Worm (Caenorhabditis elegans) whole organism, young adult: ENCODE measurements around the gene klp-4.

Experiments used
- B0261.1 ChIP-seq: sonication (generic microtip); optimal IDR thresholded peaks from 2 replicates; lab custom pipeline; 2016; ENCODE audit warnings: mild to moderate bottlenecking, missing genetic modification characterization, moderate library complexity, missing compliant biosample characterization
- B0336.3 ChIP-seq: fragments of 200-800 bp; sonication (Bioruptor generic); IDR thresholded peaks from 2 replicates; pipeline ENCODE4 v1.3.6; 2022; ENCODE audit warnings: missing genetic modification characterization, missing compliant biosample characterization
- F37B4.10 ChIP-seq: fragments of 200-800 bp; sonication (Bioruptor generic); IDR thresholded peaks from 2 replicates; pipeline ENCODE4 v1.3.6; 2022; ENCODE audit warnings: missing genetic modification characterization, missing compliant biosample characterization
- F52B5.7 ChIP-seq: sonication (generic microtip); optimal IDR thresholded peaks from 2 replicates; lab custom pipeline; 2016; ENCODE audit warnings: mild to moderate bottlenecking, missing genetic modification characterization, missing compliant biosample characterization
- F57A8.1 ChIP-seq: fragments of 200-800 bp; sonication (Bioruptor generic); optimal IDR thresholded peaks from 2 replicates; lab custom pipeline; 2018; ENCODE audit warnings: mild to moderate bottlenecking, missing genetic modification characterization, moderate library complexity, missing compliant biosample characterization
- T07F8.4 ChIP-seq: sonication (generic microtip); optimal IDR thresholded peaks from 2 replicates; lab custom pipeline; 2016; ENCODE audit warnings: mild to moderate bottlenecking, missing genetic modification characterization, moderate library complexity, missing compliant biosample characterization
- T26A5.8 ChIP-seq: sonication (generic microtip); optimal IDR thresholded peaks from 2 replicates; lab custom pipeline; 2016; ENCODE audit warnings: missing genetic modification characterization, missing compliant biosample characterization
- Y79H2A.3 ChIP-seq: fragments of 200-800 bp; sonication (Bioruptor generic); conservative IDR thresholded peaks from 2 replicates; pipeline ENCODE4 v1.3.6; 2022; ENCODE audit warnings: missing genetic modification reagents, missing genetic modification characterization, missing compliant biosample characterization
- Y95B8A.8 ChIP-seq: fragments of 200-800 bp; sonication (Bioruptor generic); IDR thresholded peaks from 2 replicates; pipeline ENCODE4 v1.3.6; 2022; ENCODE audit warnings: missing genetic modification reagents, missing genetic modification characterization, missing compliant biosample characterization
- aptf-2 ChIP-seq: fragments of 200-800 bp; sonication (Bioruptor generic); conservative IDR thresholded peaks from 2 replicates; pipeline ENCODE4 v1.3.6; 2022; ENCODE audit warnings: missing genetic modification reagents, missing genetic modification characterization, missing compliant biosample characterization
- cebp-2 ChIP-seq: fragments of 200-800 bp; sonication (Bioruptor generic); IDR thresholded peaks from 2 replicates; pipeline ENCODE4 v1.3.6; 2022; ENCODE audit warnings: missing genetic modification characterization, missing compliant biosample characterization
- ceh-58 ChIP-seq: fragments of 200-800 bp; sonication (Bioruptor generic); IDR thresholded peaks from 2 replicates; pipeline ENCODE4 v1.3.6; 2022; ENCODE audit warnings: missing genetic modification characterization, missing compliant biosample characterization
- efl-1 ChIP-seq: fragments of 150-350 bp; optimal IDR thresholded peaks from 2 replicates; lab custom pipeline; 2014; ENCODE audit warnings: missing biosample characterization, missing genetic modification reagents, missing genetic modification characterization
- egrh-3 ChIP-seq: fragments of 200-800 bp; sonication (Bioruptor generic); IDR thresholded peaks from 2 replicates; pipeline ENCODE4 v1.3.6; 2022; ENCODE audit warnings: missing genetic modification reagents, missing genetic modification characterization, missing compliant biosample characterization
- hmg-1.2 ChIP-seq: fragments of 200-800 bp; sonication (Bioruptor generic); IDR thresholded peaks from 2 replicates; pipeline ENCODE4 v1.3.6; 2022; ENCODE audit warnings: missing genetic modification reagents, missing genetic modification characterization, missing compliant biosample characterization
- let-607 ChIP-seq, 2 experiments: fragments of 200-800 bp in 1 of 2; sonication (Bioruptor generic) in 1 of 2; sonication (generic microtip) in 1 of 2; optimal IDR thresholded peaks; 2 replicates each; lab custom pipeline; 2016 to 2018; ENCODE audit warnings: mild to moderate bottlenecking in 2 of 2, missing compliant biosample characterization in 2 of 2, missing genetic modification characterization in 2 of 2, moderate library complexity in 2 of 2, missing genotype in 1 of 2
- lin-35 ChIP-seq, 3 experiments: fragments of 150-350 bp in 2 of 3; sonication (generic microtip) in 1 of 3; optimal IDR thresholded peaks; 2 replicates each; lab custom pipeline; 2014 to 2018; ENCODE audit warnings: missing biosample characterization in 3 of 3, missing genetic modification characterization in 3 of 3, missing genetic modification reagents in 3 of 3
- lin-40 ChIP-seq: sonication (generic microtip); optimal IDR thresholded peaks from 2 replicates; lab custom pipeline; 2016; ENCODE audit warnings: missing genetic modification characterization, mild to moderate bottlenecking, missing compliant biosample characterization, missing genotype, missing genetic modification reagents
- lin-54 ChIP-seq: fragments of 200-800 bp; sonication (Bioruptor generic); optimal IDR thresholded peaks from 2 replicates; lab custom pipeline; 2018; ENCODE audit warnings: mild to moderate bottlenecking, missing genetic modification characterization, missing compliant biosample characterization
- lsl-1 ChIP-seq: fragments of 200-800 bp; sonication (Bioruptor generic); optimal IDR thresholded peaks from 2 replicates; lab custom pipeline; 2018; ENCODE audit warnings: mild to moderate bottlenecking, missing genetic modification characterization, moderate library complexity, missing compliant biosample characterization
- madf-10 ChIP-seq: sonication (generic microtip); optimal IDR thresholded peaks from 2 replicates; lab custom pipeline; 2016; ENCODE audit warnings: mild to moderate bottlenecking, missing genetic modification characterization, missing compliant biosample characterization
- madf-3 ChIP-seq: fragments of 200-800 bp; sonication (Bioruptor generic); IDR thresholded peaks from 2 replicates; pipeline ENCODE4 v1.3.6; 2022; ENCODE audit warnings: missing genetic modification reagents, missing genetic modification characterization, missing compliant biosample characterization
- madf-6 ChIP-seq: fragments of 200-800 bp; sonication (Bioruptor generic); IDR thresholded peaks from 2 replicates; pipeline ENCODE4 v1.3.6; 2022; ENCODE audit warnings: missing genetic modification reagents, missing genetic modification characterization, missing compliant biosample characterization
- madf-8 ChIP-seq: fragments of 200-800 bp; sonication (Bioruptor generic); conservative IDR thresholded peaks from 2 replicates; pipeline ENCODE4 v1.3.6; 2022; ENCODE audit warnings: missing genetic modification reagents, missing genetic modification characterization, missing compliant biosample characterization
- nhr-80 ChIP-seq: sonication (generic microtip); optimal IDR thresholded peaks from 2 replicates; lab custom pipeline; 2016; ENCODE audit warnings: missing genetic modification characterization, missing compliant biosample characterization
- pha-4 ChIP-seq: fragments of 150-350 bp; sonication (generic microtip); optimal IDR thresholded peaks from 2 replicates; lab custom pipeline; 2014; ENCODE audit warnings: missing biosample characterization, missing genetic modification reagents, missing genetic modification characterization
- rcor-1 ChIP-seq: fragments of 200-800 bp; sonication (Bioruptor generic); IDR thresholded peaks from 2 replicates; pipeline ENCODE4 v1.3.6; 2022; ENCODE audit warnings: missing genetic modification reagents, missing genetic modification characterization, missing compliant biosample characterization
- somi-1 ChIP-seq: fragments of 200-800 bp; sonication (Bioruptor generic); optimal IDR thresholded peaks from 2 replicates; lab custom pipeline; 2018; ENCODE audit warnings: mild to moderate bottlenecking, missing genetic modification characterization, missing compliant biosample characterization
- unc-62 ChIP-seq: fragments of 150-350 bp; optimal IDR thresholded peaks from 2 replicates; lab custom pipeline; 2014; ENCODE audit warnings: missing biosample characterization, missing genetic modification reagents, missing genetic modification characterization
- zfh-2 ChIP-seq: fragments of 200-800 bp; sonication (Bioruptor generic); conservative IDR thresholded peaks from 2 replicates; pipeline ENCODE4 v1.3.6; 2022; ENCODE audit warnings: missing genetic modification reagents, missing genetic modification characterization, missing compliant biosample characterization
- ztf-25 ChIP-seq: fragments of 200-800 bp; sonication (Bioruptor generic); IDR thresholded peaks from 2 replicates; pipeline ENCODE4 v1.3.6; 2022; ENCODE audit warnings: missing genetic modification reagents, missing genetic modification characterization, missing compliant biosample characterization

Gene klp-4

DNA sequence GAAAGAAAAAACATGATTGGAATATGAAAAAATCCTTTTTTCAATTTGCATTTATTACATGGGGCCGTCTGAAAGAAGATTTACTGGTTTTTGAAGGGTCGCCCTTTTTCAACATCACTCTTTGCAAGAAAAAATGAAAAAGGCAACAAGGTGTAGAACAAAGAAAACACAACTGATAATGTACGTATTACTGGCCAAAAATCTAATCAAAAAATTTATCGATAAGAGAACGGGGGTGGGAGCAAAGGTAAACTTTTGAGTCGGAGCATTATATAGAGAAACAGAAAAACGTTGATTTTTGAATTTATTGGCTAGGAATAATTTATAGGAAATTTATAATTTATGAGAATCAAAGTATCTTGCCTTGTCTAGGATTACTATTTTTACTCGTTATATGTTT, 3.4 kb upstream of the klp-4 start:
- peak; percentile 57 for TF ChIP-seq nhr-80 (tag; lab: Kevin White, UChicago)
- no peak for TF ChIP-seq ztf-25 (GFP tag; lab: Robert Waterston, UW)

ce11 chrX:3181376-3181775, 2.9 kb upstream of the klp-4 start:
- TF ChIP-seq F57A8.1 (GFP tag; lab: Kevin White, UChicago) (no peak), zfh-2 (GFP tag; lab: Robert Waterston, UW) (peak; percentile 61)

ce11 chrX:3176728-3177127, 1.8 kb downstream of the klp-4 start:
- TF ChIP-seq madf-3 (GFP tag; lab: Robert Waterston, UW): no peak
- TF ChIP-seq madf-8 (GFP tag; lab: Robert Waterston, UW): no peak
- no peak for TF ChIP-seq madf-10 (tag; lab: Kevin White, UChicago)
- no peak for TF ChIP-seq B0336.3 (GFP tag; lab: Robert Waterston, UW)
- no peak for TF ChIP-seq lin-40 (tag; lab: Kevin White, UChicago)
- TF ChIP-seq rcor-1 (GFP tag; lab: Robert Waterston, UW): no peak
- no peak for TF ChIP-seq ceh-58
- TF ChIP-seq Y95B8A.8 (GFP tag; lab: Robert Waterston, UW): no peak
- TF ChIP-seq F57A8.1 (GFP tag; lab: Kevin White, UChicago): no peak
- no peak for TF ChIP-seq lin-54 (GFP tag; lab: Kevin White, UChicago)
- no peak for TF ChIP-seq lin-35 (GFP tag; optimal IDR thresholded peaks at IDR 0.05; lab: Kevin White, UChicago)
- TF ChIP-seq cebp-2: no peak
- TF ChIP-seq somi-1 (GFP tag; lab: Kevin White, UChicago): no peak
- TF ChIP-seq B0261.1 (tag; lab: Kevin White, UChicago): no peak
- TF ChIP-seq egrh-3 (GFP tag; lab: Robert Waterston, UW): no peak
- no peak for TF ChIP-seq lsl-1
- TF ChIP-seq F37B4.10 (GFP tag; lab: Robert Waterston, UW): no peak

- TF ChIP-seq lin-40 (tag; lab: Kevin White, UChicago): no peak
- TF ChIP-seq T26A5.8 (tag; lab: Kevin White, UChicago): no peak
- no peak for TF ChIP-seq unc-62 (GFP tag; lab: Kevin White, UChicago)
- no peak for TF ChIP-seq F52B5.7 (tag; lab: Kevin White, UChicago)
- TF ChIP-seq madf-6 (GFP tag; lab: Robert Waterston, UW): no peak
- no peak for TF ChIP-seq pha-4
- no peak for TF ChIP-seq Y79H2A.3 (GFP tag; lab: Robert Waterston, UW)
- TF ChIP-seq hmg-1.2 (GFP tag; lab: Robert Waterston, UW): no peak
- TF ChIP-seq aptf-2 (GFP tag; lab: Robert Waterston, UW): no peak
- no peak for TF ChIP-seq efl-1 (GFP tag; lab: Kevin White, UChicago)
- no peak for TF ChIP-seq T07F8.4 (tag; lab: Kevin White, UChicago)
Observed at ce11 chrX:3170456-3170855, 8.0 kb downstream of the klp-4 start, which contains the start of gene C15C7.6. Gene C15C7.6, minus strand, starts transcription at chrX:3170556.

- TF ChIP-seq let-607 (tag; optimal IDR thresholded peaks at IDR 0.05; lab: Kevin White, UChicago): peak in 1 of 2 experiments; percentile 23
- peak; percentile 24 for TF ChIP-seq nhr-80 (tag; lab: Kevin White, UChicago)
- TF ChIP-seq madf-6 (GFP tag; lab: Robert Waterston, UW): no peak
Observed at ce11 chrX:3165569-3165968, 12.9 kb downstream of the klp-4 start, which contains the start of gene pfut-1. Gene pfut-1, plus strand, starts transcription at chrX:3165826.
